Worm (Caenorhabditis elegans): Measurements from ENCODE around the gene Y17G9B.5.

DNA sequence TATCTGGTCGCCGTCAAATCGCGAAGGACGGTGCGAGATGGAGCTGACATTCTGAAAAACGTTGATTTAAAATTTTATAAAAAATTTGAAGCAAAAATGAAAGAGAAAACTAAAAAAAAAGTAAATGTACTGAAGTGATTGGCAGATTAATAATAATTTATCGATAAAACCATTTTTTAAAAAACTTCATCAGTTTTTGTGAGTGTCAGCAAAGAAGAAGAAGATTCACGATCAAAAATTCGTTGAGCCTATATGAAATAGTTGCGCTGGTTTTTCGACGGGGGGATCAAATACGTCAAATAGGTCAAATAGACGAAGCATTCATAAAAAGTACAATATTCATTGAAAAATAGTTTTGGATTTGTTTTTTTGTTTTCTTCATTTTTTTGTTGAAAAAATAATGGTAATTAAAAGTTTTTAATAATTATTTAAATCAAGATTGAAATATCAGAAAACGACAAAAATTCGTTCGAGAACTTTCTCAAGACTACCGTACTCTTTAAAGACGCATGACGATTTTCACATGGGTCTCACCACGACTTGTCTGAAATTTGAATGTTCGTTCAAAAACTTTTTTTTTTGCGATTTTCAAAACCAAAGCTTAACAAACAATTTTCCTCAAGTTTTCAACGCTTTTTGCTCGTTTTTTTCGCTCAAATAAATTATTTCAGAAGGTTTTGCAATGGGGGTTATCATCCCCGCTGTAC lies 10.5 kb downstream of the Y17G9B.5 start, which contains the start of the genes memi-1 and cyp-31A3:
- no peak for TF ChIP-seq ztf-23 (GFP tag; IDR thresholded peaks at IDR 0.05)
- TF ChIP-seq ztf-29 (GFP tag; IDR thresholded peaks at IDR 0.05): no peak
- TF ChIP-seq ref-1 (GFP tag; conservative IDR thresholded peaks at IDR 0.05): no peak
- TF ChIP-seq klf-2 (GFP tag; conservative IDR thresholded peaks at IDR 0.05): no peak
- no peak for TF ChIP-seq med-1 (GFP tag; optimal IDR thresholded peaks at IDR 0.05; ENCODE audit: insufficient read depth)

All from whole organism, midembryonic.